Worm (Caenorhabditis elegans) whole organism, early embryonic: Measurements from ENCODE around the gene cpr-8.

Experiments used
- B0310.2 ChIP-seq: sonication (generic microtip); optimal IDR thresholded peaks from 2 replicates; lab custom pipeline; 2016; ENCODE audit warnings: mild to moderate bottlenecking, missing genetic modification characterization, missing compliant biosample characterization
- F13C5.2 ChIP-seq: sonication (generic microtip); optimal IDR thresholded peaks from 2 replicates; lab custom pipeline; 2017; ENCODE audit warnings: mild to moderate bottlenecking, missing genetic modification characterization, inconsistent platforms, missing compliant biosample characterization
- aly-1 ChIP-seq: sonication (generic microtip); optimal IDR thresholded peaks from 2 replicates; lab custom pipeline; 2016; ENCODE audit warnings: missing genetic modification characterization, missing compliant biosample characterization
- ama-1 ChIP-seq: fragments of 150-350 bp; optimal IDR thresholded peaks from 2 replicates; lab custom pipeline; 2014
- ceh-13 ChIP-seq: fragments of 200-800 bp; sonication (Bioruptor generic); optimal IDR thresholded peaks from 2 replicates; lab custom pipeline; 2018; ENCODE audit warnings: mild to moderate bottlenecking, missing genetic modification characterization, missing compliant biosample characterization
- ceh-36 ChIP-seq: sonication (generic microtip); optimal IDR thresholded peaks from 2 replicates; lab custom pipeline; 2016; ENCODE audit warnings: missing genetic modification characterization, inconsistent platforms, missing compliant biosample characterization
- ets-7 ChIP-seq: sonication (generic microtip); optimal IDR thresholded peaks from 2 replicates; lab custom pipeline; 2016; ENCODE audit warnings: missing genotype, missing genetic modification characterization, missing compliant biosample characterization
- flt-1 ChIP-seq: fragments of 200-800 bp; sonication (Bioruptor generic); IDR thresholded peaks from 2 replicates; pipeline ENCODE4 v1.3.6; 2022; ENCODE audit warnings: missing genetic modification characterization, missing compliant biosample characterization
- hmbx-1 ChIP-seq: sonication (generic microtip); optimal IDR thresholded peaks from 2 replicates; lab custom pipeline; 2016; ENCODE audit warnings: mild to moderate bottlenecking, missing genetic modification characterization, missing compliant biosample characterization
- hmg-4 ChIP-seq: fragments of 200-800 bp; sonication (Bioruptor generic); optimal IDR thresholded peaks from 2 replicates; lab custom pipeline; 2018; ENCODE audit warnings: mild to moderate bottlenecking, missing genetic modification characterization, missing compliant biosample characterization
- hnd-1 ChIP-seq: sonication (generic microtip); optimal IDR thresholded peaks from 2 replicates; lab custom pipeline; 2016; ENCODE audit warnings: missing genetic modification characterization, missing compliant biosample characterization
- pes-1 ChIP-seq: fragments of 200-800 bp; sonication (Bioruptor generic); IDR thresholded peaks from 2 replicates; pipeline ENCODE4 v1.3.6; 2022; ENCODE audit warnings: missing genetic modification reagents, missing genetic modification characterization, missing compliant biosample characterization
- scrt-1 ChIP-seq: fragments of 200-800 bp; sonication (Bioruptor generic); IDR thresholded peaks from 2 replicates; pipeline ENCODE4 v1.3.6; 2022; ENCODE audit warnings: missing genetic modification characterization, missing compliant biosample characterization
- sea-1 ChIP-seq: fragments of 200-800 bp; sonication (Bioruptor generic); conservative IDR thresholded peaks from 2 replicates; pipeline ENCODE4 v1.3.6; 2022; ENCODE audit warnings: missing genetic modification characterization, missing compliant biosample characterization
- tbx-11 ChIP-seq: fragments of 200-800 bp; sonication (Bioruptor generic); IDR thresholded peaks from 2 replicates; pipeline ENCODE4 v1.3.6; 2022; ENCODE audit warnings: missing genetic modification characterization, missing compliant biosample characterization
- tbx-37 ChIP-seq: fragments of 200-800 bp; sonication (Bioruptor generic); conservative IDR thresholded peaks from 2 replicates; pipeline ENCODE4 v1.3.6; 2022; ENCODE audit warnings: missing genetic modification reagents, missing genetic modification characterization, missing compliant biosample characterization
- tra-4 ChIP-seq: sonication (generic microtip); optimal IDR thresholded peaks from 2 replicates; lab custom pipeline; 2017; ENCODE audit warnings: missing genetic modification characterization, missing compliant biosample characterization

Gene cpr-8

DNA sequence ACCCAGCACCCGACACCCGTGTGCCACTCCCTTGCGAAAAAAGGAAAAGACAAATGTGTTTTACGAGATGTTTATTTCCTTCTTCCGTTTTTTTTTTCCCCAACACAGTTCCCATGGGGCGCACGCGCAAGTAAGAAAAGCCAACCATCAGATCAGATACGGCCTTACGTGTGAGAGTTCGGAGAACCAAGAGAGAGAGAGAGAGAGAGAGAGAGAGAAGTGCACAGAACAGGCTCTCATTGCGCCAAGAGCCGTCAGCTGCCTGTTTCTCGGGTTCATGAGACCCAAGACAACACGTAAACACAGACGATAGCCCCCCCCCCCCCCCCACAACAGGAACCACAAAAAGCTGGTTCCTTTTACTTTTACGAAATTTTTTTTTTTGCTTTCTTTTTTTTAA lies 17.4 kb downstream of the cpr-8 start:
- TF ChIP-seq tra-4 (tag; lab: Kevin White, UChicago) (no peak), scrt-1 (GFP tag; lab: Robert Waterston, UW) (no peak), hmbx-1 (tag; lab: Kevin White, UChicago) (no peak), ets-7 (tag; lab: Kevin White, UChicago) (no peak), ceh-13 (GFP tag; lab: Kevin White, UChicago) (no peak), aly-1 (tag; lab: Kevin White, UChicago) (no peak), B0310.2 (tag; lab: Kevin White, UChicago) (no peak), flt-1 (GFP tag; lab: Robert Waterston, UW) (no peak), ceh-36 (tag; lab: Kevin White, UChicago) (no peak), pes-1 (GFP tag; lab: Robert Waterston, UW) (no peak), hnd-1 (tag; lab: Kevin White, UChicago) (no peak), tbx-11 (GFP tag; lab: Robert Waterston, UW) (no peak), F13C5.2 (tag; lab: Kevin White, UChicago) (no peak), hmg-4 (GFP tag; lab: Kevin White, UChicago) (no peak)

ce11 chrV:1152736-1153135 lies 18.3 kb downstream of the cpr-8 start:
- TF ChIP-seq flt-1 (GFP tag; lab: Robert Waterston, UW), result no peak
- TF ChIP-seq hnd-1 (tag; lab: Kevin White, UChicago), result no peak
- no peak for TF ChIP-seq ceh-13 (GFP tag; lab: Kevin White, UChicago)
- no peak for TF ChIP-seq sea-1 (GFP tag; lab: Robert Waterston, UW)
- no peak for TF ChIP-seq pes-1 (GFP tag; lab: Robert Waterston, UW)
- TF ChIP-seq ets-7 (tag; lab: Kevin White, UChicago), result no peak
- TF ChIP-seq tbx-11 (GFP tag; lab: Robert Waterston, UW), result no peak

DNA sequence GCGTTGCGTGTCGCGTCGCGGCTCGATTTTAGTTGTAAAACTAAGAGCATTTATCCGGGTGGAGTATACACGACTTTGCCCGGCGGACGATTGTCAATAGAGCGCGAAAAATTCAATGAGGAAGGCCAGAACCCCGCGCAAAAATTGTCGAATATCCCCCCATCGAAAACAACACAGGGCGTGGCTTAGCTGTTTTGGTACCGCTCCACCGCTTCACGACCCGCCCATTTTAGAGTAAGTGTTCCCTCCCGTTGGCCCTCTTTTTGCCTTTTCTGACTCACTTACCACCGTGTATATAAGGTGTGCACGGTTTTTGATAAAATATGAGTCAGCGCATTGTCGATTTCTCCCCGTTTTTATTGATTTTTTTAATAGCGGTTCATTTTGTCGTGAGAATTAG lies 19.0 kb downstream of the cpr-8 start:
- TF ChIP-seq ama-1 (lab: Kevin White, UChicago), result no peak
- no peak for TF ChIP-seq scrt-1 (GFP tag; lab: Robert Waterston, UW)
- no peak for TF ChIP-seq ceh-13 (GFP tag; lab: Kevin White, UChicago)
- no peak for TF ChIP-seq ets-7 (tag; lab: Kevin White, UChicago)
- no peak for TF ChIP-seq sea-1 (GFP tag; lab: Robert Waterston, UW)
- TF ChIP-seq aly-1 (tag; lab: Kevin White, UChicago), result no peak
- no peak for TF ChIP-seq ceh-36 (tag; lab: Kevin White, UChicago)
- no peak for TF ChIP-seq F13C5.2 (tag; lab: Kevin White, UChicago)
- TF ChIP-seq hmg-4 (GFP tag; lab: Kevin White, UChicago), result no peak
- TF ChIP-seq hnd-1 (tag; lab: Kevin White, UChicago), result no peak
- no peak for TF ChIP-seq pes-1 (GFP tag; lab: Robert Waterston, UW)
- no peak for TF ChIP-seq tbx-11 (GFP tag; lab: Robert Waterston, UW)
- no peak for TF ChIP-seq tbx-37

DNA sequence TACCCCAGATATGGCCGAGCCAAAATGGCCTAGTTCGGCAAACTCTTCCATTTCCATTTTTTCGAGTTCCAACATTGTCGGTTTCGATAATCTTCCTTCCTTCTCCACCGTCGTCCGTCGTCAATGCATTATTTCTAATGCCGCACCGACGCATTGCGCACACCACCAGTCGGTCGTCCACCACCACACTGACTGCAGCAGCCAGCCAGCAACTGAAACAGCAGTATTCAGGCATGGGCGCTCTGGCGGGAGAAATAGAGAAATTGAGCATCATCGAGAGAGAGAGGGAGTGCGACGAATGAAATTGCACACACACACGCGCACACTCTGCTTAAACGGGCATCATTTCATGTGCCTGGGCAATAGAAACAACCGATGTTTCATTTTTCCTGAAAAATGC lies 19.5 kb downstream of the cpr-8 start:
- TF ChIP-seq hmg-4 (GFP tag; lab: Kevin White, UChicago) (peak; percentile 31), ama-1 (lab: Kevin White, UChicago) (no peak), tra-4 (tag; lab: Kevin White, UChicago) (no peak), flt-1 (GFP tag; lab: Robert Waterston, UW) (no peak), ets-7 (tag; lab: Kevin White, UChicago) (no peak), B0310.2 (tag; lab: Kevin White, UChicago) (no peak), aly-1 (tag; lab: Kevin White, UChicago) (no peak), ceh-36 (tag; lab: Kevin White, UChicago) (no peak), scrt-1 (GFP tag; lab: Robert Waterston, UW) (0 out of 2 replicates have a peak, but pooled peaks have one; percentile 43), pes-1 (GFP tag; lab: Robert Waterston, UW) (no peak), hmbx-1 (tag; lab: Kevin White, UChicago) (no peak), hnd-1 (tag; lab: Kevin White, UChicago) (no peak), ceh-13 (GFP tag; lab: Kevin White, UChicago) (no peak), sea-1 (GFP tag; lab: Robert Waterston, UW) (no peak), tbx-11 (GFP tag; lab: Robert Waterston, UW) (no peak), tbx-37 (0 out of 2 replicates have a peak, but pooled peaks have one; percentile 16), F13C5.2 (tag; lab: Kevin White, UChicago) (peak; percentile 44)

DNA sequence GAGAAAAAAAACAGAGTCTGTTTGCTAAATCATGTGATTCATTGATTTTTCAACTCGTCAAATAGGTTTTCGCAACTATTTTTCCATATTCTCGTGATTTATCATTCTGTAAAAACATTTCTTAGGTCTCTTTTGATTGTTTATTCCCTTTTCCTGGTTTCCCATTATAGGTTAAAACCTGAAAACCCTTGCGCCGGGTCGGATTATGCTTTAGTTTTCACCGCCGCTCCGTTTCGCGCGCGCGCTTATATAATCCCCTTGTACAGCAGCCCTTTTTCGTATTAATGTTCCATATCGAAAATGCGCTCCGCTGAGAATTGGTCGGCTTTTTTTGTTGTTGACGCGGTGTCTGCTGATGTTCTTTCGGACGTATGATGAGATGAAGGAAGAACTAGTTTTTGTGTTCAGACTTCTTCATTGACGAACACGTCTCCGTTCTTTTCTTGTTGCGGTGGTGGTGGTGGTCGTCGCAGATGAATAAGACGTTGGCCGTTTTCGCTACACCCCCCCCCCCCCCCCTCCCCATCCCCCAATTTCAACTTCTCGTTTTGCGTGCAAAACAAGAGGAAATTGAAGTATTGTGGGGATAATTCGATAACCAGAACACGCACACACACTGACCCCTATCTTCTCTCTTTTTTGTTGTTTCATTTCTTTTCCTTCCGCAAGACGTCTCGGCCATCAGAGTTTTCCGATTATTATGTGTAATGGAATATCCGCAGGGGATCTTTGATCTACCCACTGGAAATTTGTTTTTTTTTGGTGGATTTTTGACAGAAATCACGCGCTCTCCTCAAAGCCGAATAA lies 20.3 kb downstream of the cpr-8 start:
- TF ChIP-seq ceh-36 (tag; lab: Kevin White, UChicago) (peak; percentile 14), pes-1 (GFP tag; lab: Robert Waterston, UW) (no peak)

DNA sequence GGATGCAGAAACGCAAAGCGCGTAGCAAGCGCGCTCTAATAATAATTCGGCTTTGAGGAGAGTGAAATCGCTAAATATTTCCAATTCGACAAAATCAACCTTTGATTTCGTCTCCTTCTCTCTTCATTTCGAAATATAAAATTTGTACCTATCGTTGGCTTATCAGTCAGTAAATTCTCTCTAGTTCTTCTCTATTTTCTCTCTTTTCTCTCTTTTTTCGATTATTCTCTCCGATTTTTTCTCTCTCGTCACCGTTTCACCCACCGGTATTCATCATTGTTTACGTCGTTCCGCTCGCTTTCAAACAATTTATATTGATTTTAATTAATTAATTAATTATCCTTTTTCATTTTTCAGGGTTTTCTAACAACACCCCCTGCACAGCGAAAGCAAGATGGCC lies 21.5 kb downstream of the cpr-8 start, which contains the start of gene cmd-1:
TSS of gene cmd-1 (plus strand) at position 358 of the 400 bp plus-strand sequence.
- TF ChIP-seq ceh-36 (tag; lab: Kevin White, UChicago) (no peak), B0310.2 (tag; lab: Kevin White, UChicago) (no peak), tra-4 (tag; lab: Kevin White, UChicago) (no peak), ama-1 (lab: Kevin White, UChicago) (no peak), ets-7 (tag; lab: Kevin White, UChicago) (no peak), F13C5.2 (tag; lab: Kevin White, UChicago) (no peak), hmg-4 (GFP tag; lab: Kevin White, UChicago) (no peak), aly-1 (tag; lab: Kevin White, UChicago) (no peak), tbx-11 (GFP tag; lab: Robert Waterston, UW) (no peak), pes-1 (GFP tag; lab: Robert Waterston, UW) (no peak), hnd-1 (tag; lab: Kevin White, UChicago) (no peak), hmbx-1 (tag; lab: Kevin White, UChicago) (no peak), tbx-37 (no peak), ceh-13 (GFP tag; lab: Kevin White, UChicago) (no peak), flt-1 (GFP tag; lab: Robert Waterston, UW) (no peak)
